Worm (Caenorhabditis elegans): ENCODE data around the gene srz-70.
"Not testable (repeated sequence)": the region's sequence is repeated elsewhere in the genome, so short reads cannot be mapped to it uniquely, and the experiment has no call there.

The srz-70 gene

ce11 chrIV:3436021-3436420 is 42.8 kb downstream of the srz-70 start, which contains the start of gene srz-32:
Gene srz-32, plus strand, starts transcription at chrIV:3436321.
- TF ChIP-seq tbx-37 (GFP tag; conservative IDR thresholded peaks at IDR 0.05) (no peak), hnd-1 (tag; optimal IDR thresholded peaks at IDR 0.05) (no peak), ama-1 (optimal IDR thresholded peaks at IDR 0.05) (no peak), ceh-36 (tag; optimal IDR thresholded peaks at IDR 0.05) (no peak), sea-1 (GFP tag; conservative IDR thresholded peaks at IDR 0.05) (no peak), hmg-4 (GFP tag; optimal IDR thresholded peaks at IDR 0.05) (no peak), ets-7 (tag; optimal IDR thresholded peaks at IDR 0.05) (no peak), F13C5.2 (tag; optimal IDR thresholded peaks at IDR 0.05) (no peak), tra-4 (tag; optimal IDR thresholded peaks at IDR 0.05) (no peak), aly-1 (tag; optimal IDR thresholded peaks at IDR 0.05) (no peak), flt-1 (GFP tag; IDR thresholded peaks at IDR 0.05) (no peak), B0310.2 (tag; optimal IDR thresholded peaks at IDR 0.05) (no peak), ceh-13 (GFP tag; optimal IDR thresholded peaks at IDR 0.05) (no peak), tbx-11 (GFP tag; IDR thresholded peaks at IDR 0.05) (no peak), pes-1 (GFP tag; IDR thresholded peaks at IDR 0.05) (no peak), hmbx-1 (tag; optimal IDR thresholded peaks at IDR 0.05) (no peak), scrt-1 (GFP tag; IDR thresholded peaks at IDR 0.05) (no peak)

ce11 chrIV:3433387-3433786 is 45.4 kb downstream of the srz-70 start, which contains the start of gene C04C3.7:
Gene C04C3.7, minus strand, starts transcription at chrIV:3433487.
- TF ChIP-seq sea-1 (GFP tag; conservative IDR thresholded peaks at IDR 0.05); hmbx-1 (tag; optimal IDR thresholded peaks at IDR 0.05); tbx-11 (GFP tag; IDR thresholded peaks at IDR 0.05): not testable (repeated sequence)

ce11 chrIV:3428434-3428950 is 50.3 kb downstream of the srz-70 start, which contains the start of the genes C04C3.9 and srz-60:
Gene C04C3.9, minus strand, starts transcription at chrIV:3428534.
Gene srz-60, plus strand, starts transcription at chrIV:3428900.
- TF ChIP-seq aly-1 (tag; optimal IDR thresholded peaks at IDR 0.05) (no peak), B0310.2 (tag; optimal IDR thresholded peaks at IDR 0.05) (no peak), tbx-11 (GFP tag; IDR thresholded peaks at IDR 0.05) (no peak), flt-1 (GFP tag; IDR thresholded peaks at IDR 0.05) (no peak), F13C5.2 (tag; optimal IDR thresholded peaks at IDR 0.05) (no peak), scrt-1 (GFP tag; IDR thresholded peaks at IDR 0.05) (no peak), hmg-4 (GFP tag; optimal IDR thresholded peaks at IDR 0.05) (no peak), ceh-36 (tag; optimal IDR thresholded peaks at IDR 0.05) (no peak), hmbx-1 (tag; optimal IDR thresholded peaks at IDR 0.05) (no peak), tbx-37 (GFP tag; conservative IDR thresholded peaks at IDR 0.05) (no peak), ets-7 (tag; optimal IDR thresholded peaks at IDR 0.05) (no peak), pes-1 (GFP tag; IDR thresholded peaks at IDR 0.05) (no peak)

All from whole organism, early embryonic.